Worm (Caenorhabditis elegans): Measurements from ENCODE around the gene sams-4.

DNA sequence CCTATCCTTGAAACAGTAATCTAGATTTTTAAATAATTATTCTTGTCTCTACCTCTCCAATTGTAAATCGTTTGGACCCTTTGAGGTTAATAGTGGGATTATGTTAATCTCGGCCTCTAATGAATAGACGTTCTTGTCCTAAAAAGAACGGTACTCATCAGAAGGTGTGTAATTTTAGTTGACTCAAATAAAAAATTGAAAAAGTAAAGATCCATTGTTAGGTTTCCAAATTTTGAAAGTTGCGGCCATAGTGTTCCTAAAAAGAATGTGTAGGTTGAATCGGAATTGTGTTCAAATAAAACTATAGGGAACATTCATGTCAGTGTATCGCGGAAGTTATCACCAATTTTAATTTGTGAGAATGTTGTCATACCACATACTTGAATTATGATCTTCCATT lies 9.4 kb upstream of the sams-4 start:
- TF ChIP-seq fos-1 (tag; optimal IDR thresholded peaks at IDR 0.05) (no peak), dpl-1 (GFP tag; optimal IDR thresholded peaks at IDR 0.05) (no peak), nhr-237 (tag; optimal IDR thresholded peaks at IDR 0.05) (no peak), nhr-11 (tag; optimal IDR thresholded peaks at IDR 0.05) (no peak), daf-16 (GFP tag; optimal IDR thresholded peaks at IDR 0.05) (no peak), daf-16 (tag; optimal IDR thresholded peaks at IDR 0.05) (no peak)

Data from whole organism, L4 larva.